Worm (Caenorhabditis elegans) whole organism, late embryonic: Measurements from ENCODE around the gene H40L08.1.

Source experiments
- ama-1 ChIP-seq: fragments of 150-350 bp; optimal IDR thresholded peaks from 2 replicates; lab custom pipeline; 2014
- ceh-14 ChIP-seq: sonication (generic microtip); optimal IDR thresholded peaks from 2 replicates; lab custom pipeline; 2016; ENCODE audit warnings: missing genotype, missing genetic modification characterization, missing compliant biosample characterization
- ceh-2 ChIP-seq: sonication (generic microtip); optimal IDR thresholded peaks from 2 replicates; lab custom pipeline; 2016; ENCODE audit warnings: missing genotype, missing genetic modification characterization, missing compliant biosample characterization
- ceh-48 ChIP-seq: sonication (generic microtip); optimal IDR thresholded peaks from 2 replicates; lab custom pipeline; 2016; ENCODE audit warnings: missing genetic modification characterization, inconsistent platforms, missing compliant biosample characterization
- lim-6 ChIP-seq: sonication (generic microtip); optimal IDR thresholded peaks from 2 replicates; lab custom pipeline; 2016; ENCODE audit warnings: missing genetic modification characterization, missing compliant biosample characterization
- pqm-1 ChIP-seq: sonication (generic microtip); optimal IDR thresholded peaks from 2 replicates; lab custom pipeline; 2016; ENCODE audit warnings: missing genetic modification characterization, missing compliant biosample characterization
- sox-4 ChIP-seq: sonication (generic microtip); optimal IDR thresholded peaks from 2 replicates; lab custom pipeline; 2017; ENCODE audit warnings: mild to moderate bottlenecking, missing genetic modification characterization, inconsistent platforms, missing compliant biosample characterization
- ttx-3 ChIP-seq: sonication (generic microtip); optimal IDR thresholded peaks from 2 replicates; lab custom pipeline; 2016; ENCODE audit warnings: missing genetic modification reagents, missing genetic modification characterization, missing compliant biosample characterization

ce11 chrX:15072877-15073276 is 11.0 kb downstream of the H40L08.1 start:
- TF ChIP-seq ceh-2 (no peak), ttx-3 (tag; lab: Kevin White, UChicago) (no peak), ceh-14 (tag; lab: Kevin White, UChicago) (no peak), ceh-48 (tag; lab: Kevin White, UChicago) (no peak), lim-6 (tag; lab: Kevin White, UChicago) (no peak), ama-1 (lab: Kevin White, UChicago) (no peak), pqm-1 (tag; lab: Kevin White, UChicago) (no peak), sox-4 (tag; lab: Kevin White, UChicago) (no peak)
